Worm (Caenorhabditis elegans) whole organism, mixed stage, embryonic: ENCODE results near the gene figl-1.
"Not testable (repeated sequence)": the region's sequence is repeated elsewhere in the genome, so short reads cannot be mapped to it uniquely, and the experiment has no call there.

ENCODE experiments used
- blmp-1 ChIP-seq: fragments of 150-350 bp; optimal IDR thresholded peaks from 2 replicates; lab custom pipeline; 2014; ENCODE audit warnings: missing biosample characterization, missing genetic modification characterization
- cnd-1 ChIP-seq: fragments of 200-800 bp; sonication (Bioruptor generic); optimal IDR thresholded peaks from 2 replicates; lab custom pipeline; 2018; ENCODE audit warnings: mild to moderate bottlenecking, missing genetic modification characterization, missing compliant biosample characterization
- elt-3 ChIP-seq: fragments of 150-350 bp; optimal IDR thresholded peaks from 2 replicates; lab custom pipeline; 2014; ENCODE audit warnings: missing biosample characterization, missing genetic modification characterization
- flh-1 ChIP-seq: fragments of 200-800 bp; sonication (Bioruptor generic); optimal IDR thresholded peaks from 2 replicates; lab custom pipeline; 2018; ENCODE audit warnings: mild to moderate bottlenecking, missing genetic modification characterization, moderate library complexity, missing compliant biosample characterization
- ham-2 ChIP-seq: fragments of 200-800 bp; sonication (Bioruptor generic); optimal IDR thresholded peaks from 2 replicates; lab custom pipeline; 2018; ENCODE audit warnings: mild to moderate bottlenecking, missing genetic modification characterization, missing compliant biosample characterization
- lin-32 ChIP-seq: fragments of 200-800 bp; sonication (Bioruptor generic); optimal IDR thresholded peaks from 2 replicates; lab custom pipeline; 2018; ENCODE audit warnings: mild to moderate bottlenecking, missing genetic modification characterization, missing compliant biosample characterization
- mab-5 ChIP-seq: fragments of 150-350 bp; optimal IDR thresholded peaks from 2 replicates; lab custom pipeline; 2014; ENCODE audit warnings: missing biosample characterization, missing genetic modification characterization
- mep-1 ChIP-seq: fragments of 150-350 bp; optimal IDR thresholded peaks from 2 replicates; lab custom pipeline; 2017; ENCODE audit warnings: missing biosample characterization, missing genetic modification reagents, missing genetic modification characterization, inconsistent platforms
- nhr-237 ChIP-seq: fragments of 150-350 bp; optimal IDR thresholded peaks from 2 replicates; lab custom pipeline; 2014; ENCODE audit warnings: missing biosample characterization, missing genetic modification characterization
- nhr-76 ChIP-seq: sonication (generic microtip); optimal IDR thresholded peaks from 2 replicates; lab custom pipeline; 2017; ENCODE audit warnings: missing biosample characterization, missing genetic modification characterization
- snpc-4 ChIP-seq: fragments of 150-350 bp; optimal IDR thresholded peaks from 2 replicates; lab custom pipeline; 2014; ENCODE audit warnings: missing biosample characterization, missing genetic modification characterization
- unc-120 ChIP-seq: sonication (generic microtip); optimal IDR thresholded peaks from 2 replicates; lab custom pipeline; 2017; ENCODE audit warnings: missing genetic modification characterization, missing compliant biosample characterization; ENCODE audit not compliant: poor library complexity, severe bottlenecking
- unc-39 ChIP-seq: fragments of 150-350 bp; optimal IDR thresholded peaks from 2 replicates; lab custom pipeline; 2014; ENCODE audit warnings: missing biosample characterization, missing genetic modification characterization
- ztf-11 ChIP-seq: fragments of 150-350 bp; optimal IDR thresholded peaks from 2 replicates; lab custom pipeline; 2014; ENCODE audit warnings: missing biosample characterization, missing genetic modification characterization

DNA sequence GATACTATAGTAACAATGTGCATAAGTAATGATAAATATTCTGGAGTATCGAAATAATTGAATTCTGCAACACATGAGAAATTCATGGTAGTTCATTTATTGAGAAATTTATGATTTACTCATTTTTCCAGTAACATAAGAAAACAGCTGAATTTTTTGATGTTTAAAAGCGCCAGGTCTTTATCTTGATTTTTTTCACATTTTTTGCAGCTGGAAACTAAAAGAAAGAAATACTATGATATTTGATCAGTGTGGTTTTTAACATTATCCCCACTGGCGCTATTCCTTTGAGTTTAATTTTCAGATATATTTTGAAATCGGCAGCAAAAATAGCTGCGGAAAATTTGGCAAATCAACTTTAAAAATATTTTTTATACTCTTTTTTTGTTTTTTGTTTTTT lies 52.4 kb downstream of the figl-1 start, which contains the start of gene srh-194:
- not testable (repeated sequence) for TF ChIP-seq nhr-76 (tag; lab: Kevin White, UChicago); mep-1 (tag; lab: Kevin White, UChicago); nhr-237; ham-2; snpc-4 (tag; lab: Kevin White, UChicago); lin-32 (GFP tag; lab: Kevin White, UChicago); cnd-1 (tag; lab: Kevin White, UChicago); unc-120 (tag; lab: Kevin White, UChicago); mab-5 (tag; lab: Kevin White, UChicago); blmp-1; ztf-11 (tag; lab: Kevin White, UChicago); flh-1 (GFP tag; lab: Kevin White, UChicago); unc-39 (tag; lab: Kevin White, UChicago); elt-3 (tag; lab: Kevin White, UChicago)
